Worm (Caenorhabditis elegans): ENCODE measurements around the gene H01G02.1.

The H01G02.1 gene

ce11 chrIV:11765507-11765906 is 38.4 kb downstream of the H01G02.1 start (continued):
- TF ChIP-seq Y116A8C.19 (tag; optimal IDR thresholded peaks at IDR 0.05; ENCODE audit: borderline replicate concordance) (no peak), tbx-2 (tag; optimal IDR thresholded peaks at IDR 0.05) (peak; percentile 57), isw-1 (GFP tag; IDR thresholded peaks at IDR 0.05) (peak; percentile 56)

ce11 chrIV:11760700-11761459 is 43.1 kb downstream of the H01G02.1 start, which contains the start of gene T12A7.2:
TSS of gene T12A7.2 (minus strand) at chrIV:11761111.
- no peak for TF ChIP-seq nhr-85 (tag)
- no peak for TF ChIP-seq ces-1 (GFP tag; optimal IDR thresholded peaks at IDR 0.05)
- TF ChIP-seq nhr-77 (tag; optimal IDR thresholded peaks at IDR 0.05), result no peak
- TF ChIP-seq elt-2 (tag; optimal IDR thresholded peaks at IDR 0.05), result peak; percentile 77
- peak; percentile 56 for TF ChIP-seq lin-14 (GFP tag; optimal IDR thresholded peaks at IDR 0.05)
- peak; percentile 41 for TF ChIP-seq nhr-71 (tag; optimal IDR thresholded peaks at IDR 0.05)
- TF ChIP-seq snu-23 (GFP tag; optimal IDR thresholded peaks at IDR 0.05), result peak; percentile 4
- TF ChIP-seq elt-3 (tag; optimal IDR thresholded peaks at IDR 0.05), result no peak
- peak in 1 of 2 experiments; percentile 23 for TF ChIP-seq efl-1 (optimal IDR thresholded peaks at IDR 0.05)
- TF ChIP-seq efl-1 (GFP tag; optimal IDR thresholded peaks at IDR 0.05 in 1 of 2), result peak in 1 of 2 experiments; percentile 90
- peak; percentile 2 for TF ChIP-seq rnt-1 (tag; optimal IDR thresholded peaks at IDR 0.05)
- peak; percentile 38 for TF ChIP-seq nhr-47 (tag; optimal IDR thresholded peaks at IDR 0.05)
- no peak for TF ChIP-seq jun-1 (tag; optimal IDR thresholded peaks at IDR 0.05)
- TF ChIP-seq lsy-2 (tag; optimal IDR thresholded peaks at IDR 0.05), result peak in 1 of 2 experiments; percentile 38
- peak; percentile 21 for TF ChIP-seq dsc-1 (tag; optimal IDR thresholded peaks at IDR 0.05)
- no peak for TF ChIP-seq zag-1 (tag; optimal IDR thresholded peaks at IDR 0.05)
- TF ChIP-seq swsn-7 (tag; optimal IDR thresholded peaks at IDR 0.05), result peak; percentile 7
- TF ChIP-seq tbx-2 (tag; optimal IDR thresholded peaks at IDR 0.05), result peak; percentile 7
- no peak for TF ChIP-seq snpc-4 (tag; optimal IDR thresholded peaks at IDR 0.05)
- no peak for TF ChIP-seq lin-13 (GFP tag; optimal IDR thresholded peaks at IDR 0.05)

- TF ChIP-seq fkh-8 (tag; optimal IDR thresholded peaks at IDR 0.05), result peak; percentile 63
- TF ChIP-seq ceh-63 (GFP tag; optimal IDR thresholded peaks at IDR 0.05), result no peak
- peak; percentile 75 for TF ChIP-seq dsc-1 (tag; optimal IDR thresholded peaks at IDR 0.05)
- TF ChIP-seq nhr-71 (tag; optimal IDR thresholded peaks at IDR 0.05), result peak; percentile 72
- TF ChIP-seq unc-86 (tag; optimal IDR thresholded peaks at IDR 0.05), result peak; percentile 42
- peak; percentile 74 for TF ChIP-seq nhr-47 (tag; optimal IDR thresholded peaks at IDR 0.05)
- peak in 1 of 2 experiments; percentile 13 for TF ChIP-seq lsy-2 (tag; optimal IDR thresholded peaks at IDR 0.05)
- peak; percentile 4 for TF ChIP-seq tbx-2 (tag; optimal IDR thresholded peaks at IDR 0.05)
- peak; percentile 59 for TF ChIP-seq egl-13 (tag; optimal IDR thresholded peaks at IDR 0.05)
- no peak for TF ChIP-seq efl-3 (GFP tag; optimal IDR thresholded peaks at IDR 0.05)
- TF ChIP-seq aha-1 (tag; optimal IDR thresholded peaks at IDR 0.05), result no peak
- peak; percentile 27 for TF ChIP-seq pax-3 (tag; optimal IDR thresholded peaks at IDR 0.05)
- TF ChIP-seq ztf-4 (tag; optimal IDR thresholded peaks at IDR 0.05), result peak; percentile 3
- no peak for TF ChIP-seq xbp-1 (tag; optimal IDR thresholded peaks at IDR 0.05)
- peak; percentile 47 for TF ChIP-seq lin-14 (GFP tag; optimal IDR thresholded peaks at IDR 0.05)
Measured at ce11 chrIV:11759852-11760251, 44.1 kb downstream of the H01G02.1 start.

- TF ChIP-seq ama-1 (optimal IDR thresholded peaks at IDR 0.05) (no peak), nhr-47 (tag; optimal IDR thresholded peaks at IDR 0.05) (peak; percentile 14)
Measured at ce11 chrIV:11755907-11756306, 48.0 kb downstream of the H01G02.1 start, which contains the start of gene T12A7.9. TSS of gene T12A7.9 (minus strand) at chrIV:11756007.

ce11 chrIV:11755003-11755402 is 49.0 kb downstream of the H01G02.1 start, which contains the start of gene T12A7.10:
TSS of gene T12A7.10 (minus strand) at chrIV:11755103.
- TF ChIP-seq C04F5.9 (tag; optimal IDR thresholded peaks at IDR 0.05) (no peak), ceh-88 (GFP tag; IDR thresholded peaks at IDR 0.05) (no peak), efl-1 (optimal IDR thresholded peaks at IDR 0.05) (no peak), efl-1 (GFP tag; optimal IDR thresholded peaks at IDR 0.05 in 1 of 2) (peak in 1 of 2 experiments; percentile 0), nhr-85 (tag) (peak; percentile 42)
